Worm (Caenorhabditis elegans): ENCODE data around the gene set-1.

set-1 gene

ce11 chrIII:6421473-6421872 lies 30.7 kb downstream of the set-1 start:
- no peak for TF ChIP-seq bed-3 (GFP tag; optimal IDR thresholded peaks at IDR 0.05)
- TF ChIP-seq ceh-39 (tag; optimal IDR thresholded peaks at IDR 0.05): no peak
- peak; percentile 52 for TF ChIP-seq nhr-12 (tag; optimal IDR thresholded peaks at IDR 0.05)
- TF ChIP-seq mls-2 (tag; optimal IDR thresholded peaks at IDR 0.05): no peak

- TF ChIP-seq pha-4 (tag; optimal IDR thresholded peaks at IDR 0.05) (peak; percentile 82), ceh-83 (GFP tag; optimal IDR thresholded peaks at IDR 0.05) (no peak), nhr-2 (tag; optimal IDR thresholded peaks at IDR 0.05) (no peak), lsy-2 (tag; optimal IDR thresholded peaks at IDR 0.05) (peak; percentile 37), nhr-12 (tag; optimal IDR thresholded peaks at IDR 0.05) (no peak), mep-1 (tag; optimal IDR thresholded peaks at IDR 0.05) (peak; percentile 18), mls-2 (tag; optimal IDR thresholded peaks at IDR 0.05) (no peak), ham-2 (GFP tag; optimal IDR thresholded peaks at IDR 0.05) (peak; percentile 93), nhr-237 (tag; optimal IDR thresholded peaks at IDR 0.05) (no peak), unc-120 (tag; optimal IDR thresholded peaks at IDR 0.05; ENCODE audit: poor library complexity, severe bottlenecking) (peak; percentile 45), elt-1 (tag; optimal IDR thresholded peaks at IDR 0.05; ENCODE audit: borderline replicate concordance, insufficient read depth) (peak; percentile 59), hlh-1 (tag; optimal IDR thresholded peaks at IDR 0.05) (peak; percentile 71), ces-1 (GFP tag; optimal IDR thresholded peaks at IDR 0.05) (peak; percentile 75), ztf-11 (tag; optimal IDR thresholded peaks at IDR 0.05) (no peak), sem-2 (GFP tag; optimal IDR thresholded peaks at IDR 0.05) (no peak), ceh-43 (GFP tag; optimal IDR thresholded peaks at IDR 0.05) (no peak), ceh-39 (tag; optimal IDR thresholded peaks at IDR 0.05) (no peak), unc-62 (GFP tag; optimal IDR thresholded peaks at IDR 0.05) (peak; percentile 17), nhr-28 (tag; optimal IDR thresholded peaks at IDR 0.05) (no peak), cnd-1 (tag; optimal IDR thresholded peaks at IDR 0.05) (peak; percentile 61)
Observed at ce11 chrIII:6420995-6421404, 31.2 kb downstream of the set-1 start.

ce11 chrIII:6420201-6420600 lies 32.0 kb downstream of the set-1 start:
- TF ChIP-seq flh-1 (GFP tag; optimal IDR thresholded peaks at IDR 0.05): no peak
- no peak for TF ChIP-seq ceh-83 (GFP tag; optimal IDR thresholded peaks at IDR 0.05)
- TF ChIP-seq hlh-1 (tag; optimal IDR thresholded peaks at IDR 0.05): peak; percentile 10
- TF ChIP-seq ceh-39 (tag; optimal IDR thresholded peaks at IDR 0.05): no peak
- no peak for TF ChIP-seq elt-1 (tag; optimal IDR thresholded peaks at IDR 0.05; ENCODE audit: borderline replicate concordance, insufficient read depth)
- no peak for TF ChIP-seq zip-8 (tag; optimal IDR thresholded peaks at IDR 0.05)
- TF ChIP-seq sptf-1 (tag; optimal IDR thresholded peaks at IDR 0.05): no peak

DNA sequence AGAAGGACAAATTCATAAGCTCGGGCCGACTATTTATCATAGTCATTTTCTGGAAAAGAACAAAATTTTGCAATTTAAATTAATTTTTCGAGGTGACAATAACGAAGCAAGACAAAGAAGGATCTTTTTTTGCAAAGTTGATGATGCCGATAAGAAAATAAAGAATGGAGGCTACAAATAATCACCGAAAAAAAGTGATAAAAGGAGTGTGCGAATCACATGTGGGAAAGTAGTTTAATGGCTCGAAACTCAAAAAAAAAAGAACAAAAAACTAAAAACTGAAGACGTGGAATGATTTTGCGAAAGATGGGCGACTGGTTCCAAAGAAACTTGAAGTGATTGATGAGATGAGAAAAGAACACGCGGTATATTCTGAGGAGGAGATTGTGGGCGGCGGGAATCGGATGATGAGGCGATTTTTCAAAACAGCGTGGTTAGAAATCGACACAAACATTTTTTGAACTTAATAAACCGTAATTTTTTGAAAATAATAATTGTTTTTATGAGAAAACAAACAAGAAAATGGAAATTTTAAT lies 32.7 kb downstream of the set-1 start, which contains the start of gene atgl-1:
Gene atgl-1 (minus strand): TSS at position 51 of the 536 bp plus-strand sequence.
- no peak for TF ChIP-seq ceh-43 (GFP tag; optimal IDR thresholded peaks at IDR 0.05)
- TF ChIP-seq nhr-2 (tag; optimal IDR thresholded peaks at IDR 0.05): no peak
- no peak for TF ChIP-seq sem-2 (GFP tag; optimal IDR thresholded peaks at IDR 0.05)

DNA sequence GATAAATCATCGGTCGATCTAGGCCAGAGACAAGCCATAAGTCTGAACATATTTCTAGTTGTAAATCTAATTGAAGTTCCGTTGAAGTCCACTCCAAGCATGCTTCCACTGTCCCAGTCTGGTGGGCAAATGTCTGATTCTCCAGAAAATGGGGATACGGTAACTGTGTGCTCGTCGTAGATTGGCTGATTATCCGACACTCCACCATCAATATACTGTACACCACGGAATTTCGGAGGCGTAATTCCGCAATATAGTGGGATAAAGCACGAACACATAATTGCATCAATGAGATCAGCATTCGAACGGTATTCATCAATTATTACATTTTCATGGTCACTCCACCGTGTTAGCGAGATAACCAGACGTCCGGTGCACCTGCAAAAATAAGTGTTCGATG lies 33.9 kb downstream of the set-1 start:
- TF ChIP-seq drap-1 (GFP tag; optimal IDR thresholded peaks at IDR 0.05) (no peak), hlh-1 (tag; optimal IDR thresholded peaks at IDR 0.05) (no peak), unc-62 (GFP tag; optimal IDR thresholded peaks at IDR 0.05) (no peak), elt-3 (tag; optimal IDR thresholded peaks at IDR 0.05) (no peak), nhr-2 (tag; optimal IDR thresholded peaks at IDR 0.05) (no peak), flh-1 (GFP tag; optimal IDR thresholded peaks at IDR 0.05) (no peak), nhr-12 (tag; optimal IDR thresholded peaks at IDR 0.05) (no peak), ces-1 (GFP tag; optimal IDR thresholded peaks at IDR 0.05) (no peak), elt-1 (tag; optimal IDR thresholded peaks at IDR 0.05; ENCODE audit: borderline replicate concordance, insufficient read depth) (no peak), ztf-11 (tag; optimal IDR thresholded peaks at IDR 0.05) (no peak), ceh-43 (GFP tag; optimal IDR thresholded peaks at IDR 0.05) (no peak), sem-2 (GFP tag; optimal IDR thresholded peaks at IDR 0.05) (no peak), nhr-76 (tag; optimal IDR thresholded peaks at IDR 0.05) (no peak), mab-5 (tag; optimal IDR thresholded peaks at IDR 0.05) (no peak), lin-13 (tag; optimal IDR thresholded peaks at IDR 0.05) (no peak)

Measured in whole organism, mixed stage, embryonic.